Worm (Caenorhabditis elegans): ENCODE measurements around the gene mma-1.

Gene mma-1

ce11 chrV:12634050-12634449, 38.0 kb upstream of the mma-1 start:
- TF ChIP-seq hmbx-1 (tag; optimal IDR thresholded peaks at IDR 0.05) = no peak
- no peak for TF ChIP-seq pes-1 (GFP tag; IDR thresholded peaks at IDR 0.05)
- no peak for TF ChIP-seq sea-1 (GFP tag; conservative IDR thresholded peaks at IDR 0.05)
- TF ChIP-seq aly-1 (tag; optimal IDR thresholded peaks at IDR 0.05) = no peak
- no peak for TF ChIP-seq ets-7 (tag; optimal IDR thresholded peaks at IDR 0.05)
- no peak for TF ChIP-seq hnd-1 (tag; optimal IDR thresholded peaks at IDR 0.05)
- no peak for TF ChIP-seq scrt-1 (GFP tag; IDR thresholded peaks at IDR 0.05)
- TF ChIP-seq ceh-36 (tag; optimal IDR thresholded peaks at IDR 0.05) = no peak
- no peak for TF ChIP-seq tra-4 (tag; optimal IDR thresholded peaks at IDR 0.05)
- no peak for TF ChIP-seq flt-1 (GFP tag; IDR thresholded peaks at IDR 0.05)
- TF ChIP-seq ceh-13 (GFP tag; optimal IDR thresholded peaks at IDR 0.05) = no peak
- no peak for TF ChIP-seq hmg-4 (GFP tag; optimal IDR thresholded peaks at IDR 0.05)
- no peak for TF ChIP-seq ama-1 (optimal IDR thresholded peaks at IDR 0.05)
- no peak for TF ChIP-seq tbx-37 (GFP tag; conservative IDR thresholded peaks at IDR 0.05)
- TF ChIP-seq tbx-11 (GFP tag; IDR thresholded peaks at IDR 0.05) = no peak
- TF ChIP-seq B0310.2 (tag; optimal IDR thresholded peaks at IDR 0.05) = no peak
- no peak for TF ChIP-seq F13C5.2 (tag; optimal IDR thresholded peaks at IDR 0.05)

ce11 chrV:12633046-12633445, 37.0 kb upstream of the mma-1 start:
- TF ChIP-seq hnd-1 (tag; optimal IDR thresholded peaks at IDR 0.05) (no peak), tbx-11 (GFP tag; IDR thresholded peaks at IDR 0.05) (peak; percentile 56; the same call in 1 of the 2 replicates)

ce11 chrV:12632048-12632447, 36.0 kb upstream of the mma-1 start, which contains the start of gene srx-113:
Gene srx-113, minus strand, starts transcription at chrV:12632148.
- TF ChIP-seq pes-1 (GFP tag; IDR thresholded peaks at IDR 0.05) (no peak), B0310.2 (tag; optimal IDR thresholded peaks at IDR 0.05) (no peak), F13C5.2 (tag; optimal IDR thresholded peaks at IDR 0.05) (no peak), ceh-13 (GFP tag; optimal IDR thresholded peaks at IDR 0.05) (no peak), ama-1 (optimal IDR thresholded peaks at IDR 0.05) (no peak)

- TF ChIP-seq B0310.2 (tag; optimal IDR thresholded peaks at IDR 0.05) = no peak
Observed at ce11 chrV:12629743-12630142, 33.6 kb upstream of the mma-1 start, which contains the start of gene F56H9.6. Gene F56H9.6, minus strand, starts transcription at chrV:12629843.

ce11 chrV:12624371-12624770, 28.3 kb upstream of the mma-1 start, which contains the start of gene F56H9.9:
Gene F56H9.9, minus strand, starts transcription at chrV:12624471.
- TF ChIP-seq B0310.2 (tag; optimal IDR thresholded peaks at IDR 0.05) (no peak), ceh-36 (tag; optimal IDR thresholded peaks at IDR 0.05) (no peak), tra-4 (tag; optimal IDR thresholded peaks at IDR 0.05) (no peak), flt-1 (GFP tag; IDR thresholded peaks at IDR 0.05) (no peak), sea-1 (GFP tag; conservative IDR thresholded peaks at IDR 0.05) (no peak), scrt-1 (GFP tag; IDR thresholded peaks at IDR 0.05) (no peak), F13C5.2 (tag; optimal IDR thresholded peaks at IDR 0.05) (no peak), ama-1 (optimal IDR thresholded peaks at IDR 0.05) (no peak), aly-1 (tag; optimal IDR thresholded peaks at IDR 0.05) (no peak), ceh-13 (GFP tag; optimal IDR thresholded peaks at IDR 0.05) (no peak), tbx-11 (GFP tag; IDR thresholded peaks at IDR 0.05) (no peak), hmg-4 (GFP tag; optimal IDR thresholded peaks at IDR 0.05) (no peak), tbx-37 (GFP tag; conservative IDR thresholded peaks at IDR 0.05) (no peak), pes-1 (GFP tag; IDR thresholded peaks at IDR 0.05) (no peak), hmbx-1 (tag; optimal IDR thresholded peaks at IDR 0.05) (no peak), hnd-1 (tag; optimal IDR thresholded peaks at IDR 0.05) (no peak)

ce11 chrV:12612118-12612517, 16.0 kb upstream of the mma-1 start, which contains the start of gene cyc-2.2:
Gene cyc-2.2, minus strand, starts transcription at chrV:12612218.
- TF ChIP-seq hmbx-1 (tag; optimal IDR thresholded peaks at IDR 0.05) (no peak), tra-4 (tag; optimal IDR thresholded peaks at IDR 0.05) (no peak), aly-1 (tag; optimal IDR thresholded peaks at IDR 0.05) (no peak), ets-7 (tag; optimal IDR thresholded peaks at IDR 0.05) (no peak), tbx-37 (GFP tag; conservative IDR thresholded peaks at IDR 0.05) (no peak), sea-1 (GFP tag; conservative IDR thresholded peaks at IDR 0.05) (no peak), pes-1 (GFP tag; IDR thresholded peaks at IDR 0.05) (no peak), tbx-11 (GFP tag; IDR thresholded peaks at IDR 0.05) (no peak), hnd-1 (tag; optimal IDR thresholded peaks at IDR 0.05) (no peak), F13C5.2 (tag; optimal IDR thresholded peaks at IDR 0.05) (no peak), ceh-13 (GFP tag; optimal IDR thresholded peaks at IDR 0.05) (no peak), ceh-36 (tag; optimal IDR thresholded peaks at IDR 0.05) (no peak), B0310.2 (tag; optimal IDR thresholded peaks at IDR 0.05) (no peak)

ce11 chrV:12611029-12611428, 14.9 kb upstream of the mma-1 start, which contains the start of gene cubn-1:
Gene cubn-1, plus strand, starts transcription at chrV:12611329.
- TF ChIP-seq B0310.2 (tag; optimal IDR thresholded peaks at IDR 0.05) (no peak), tbx-11 (GFP tag; IDR thresholded peaks at IDR 0.05) (no peak), hmbx-1 (tag; optimal IDR thresholded peaks at IDR 0.05) (no peak), ceh-36 (tag; optimal IDR thresholded peaks at IDR 0.05) (no peak), hmg-4 (GFP tag; optimal IDR thresholded peaks at IDR 0.05) (no peak), flt-1 (GFP tag; IDR thresholded peaks at IDR 0.05) (no peak), tra-4 (tag; optimal IDR thresholded peaks at IDR 0.05) (no peak), tbx-37 (GFP tag; conservative IDR thresholded peaks at IDR 0.05) (no peak), scrt-1 (GFP tag; IDR thresholded peaks at IDR 0.05) (no peak), ceh-13 (GFP tag; optimal IDR thresholded peaks at IDR 0.05) (no peak), ama-1 (optimal IDR thresholded peaks at IDR 0.05) (no peak), ets-7 (tag; optimal IDR thresholded peaks at IDR 0.05) (no peak), sea-1 (GFP tag; conservative IDR thresholded peaks at IDR 0.05) (no peak), aly-1 (tag; optimal IDR thresholded peaks at IDR 0.05) (no peak), pes-1 (GFP tag; IDR thresholded peaks at IDR 0.05) (no peak), F13C5.2 (tag; optimal IDR thresholded peaks at IDR 0.05) (no peak), hnd-1 (tag; optimal IDR thresholded peaks at IDR 0.05) (no peak)

- no peak for TF ChIP-seq ets-7 (tag; optimal IDR thresholded peaks at IDR 0.05)
- TF ChIP-seq tra-4 (tag; optimal IDR thresholded peaks at IDR 0.05) = no peak
- no peak for TF ChIP-seq F13C5.2 (tag; optimal IDR thresholded peaks at IDR 0.05)
- no peak for TF ChIP-seq tbx-37 (GFP tag; conservative IDR thresholded peaks at IDR 0.05)
- TF ChIP-seq B0310.2 (tag; optimal IDR thresholded peaks at IDR 0.05) = no peak
- TF ChIP-seq flt-1 (GFP tag; IDR thresholded peaks at IDR 0.05) = no peak
- TF ChIP-seq tbx-11 (GFP tag; IDR thresholded peaks at IDR 0.05) = no peak
- TF ChIP-seq ama-1 (optimal IDR thresholded peaks at IDR 0.05) = no peak
- no peak for TF ChIP-seq aly-1 (tag; optimal IDR thresholded peaks at IDR 0.05)
Observed at ce11 chrV:12609526-12609925, 13.4 kb upstream of the mma-1 start, which contains the start of gene ZC116.1. Gene ZC116.1, plus strand, starts transcription at chrV:12609826.
